Fruit fly (Drosophila melanogaster) whole organism, embryonic: Measurements from ENCODE around the gene bi.
A peak's percentile ranks its signal among the peaks of the same experiment; 100 is the strongest.

Experiments used
- Abd-B ChIP-seq: fragments of 200-800 bp; sonication (Bioruptor generic); optimal IDR thresholded peaks from 2 replicates; lab custom pipeline; 2018; ENCODE audit warnings: missing biosample characterization, mild to moderate bottlenecking, missing genetic modification characterization, moderate library complexity
- Aef1 ChIP-seq: fragments of 200-800 bp; sonication (Bioruptor generic); IDR thresholded peaks from 3 replicates; pipeline ENCODE4 v1.3.6; 2022; ENCODE audit warnings: missing biosample characterization, missing genetic modification characterization
- Blimp-1 ChIP-seq: fragments of 200-800 bp; sonication (Bioruptor generic); optimal IDR thresholded peaks from 3 replicates; lab custom pipeline; 2018; ENCODE audit warnings: missing biosample characterization, missing genetic modification characterization, mild to moderate bottlenecking, moderate library complexity, missing genetic modification reagents
- CG10959 ChIP-seq: fragments of 200-800 bp; sonication (Bioruptor generic); IDR thresholded peaks from 2 replicates; pipeline ENCODE4 v1.3.6; 2022; ENCODE audit warnings: missing biosample characterization, missing genetic modification characterization
- CG11723 ChIP-seq: fragments of 200-800 bp; sonication (Bioruptor generic); optimal IDR thresholded peaks from 2 replicates; lab custom pipeline; 2017; ENCODE audit warnings: missing biosample characterization, mild to moderate bottlenecking, missing genetic modification characterization
- CG13775 ChIP-seq: fragments of 200-800 bp; sonication (Bioruptor generic); optimal IDR thresholded peaks from 3 replicates; lab custom pipeline; 2017; ENCODE audit warnings: missing biosample characterization, mild to moderate bottlenecking, missing genetic modification characterization
- CG14014 ChIP-seq: fragments of 200-800 bp; sonication (Bioruptor generic); IDR thresholded peaks from 2 replicates; pipeline ENCODE4 v1.3.6; 2022; ENCODE audit warnings: missing biosample characterization, missing genetic modification characterization
- CG15269 ChIP-seq: fragments of 200-800 bp; sonication (Bioruptor generic); optimal IDR thresholded peaks from 2 replicates; lab custom pipeline; 2018; ENCODE audit warnings: missing biosample characterization, mild to moderate bottlenecking, missing genetic modification characterization, moderate library complexity
- CG17359 ChIP-seq: fragments of 200-800 bp; sonication (Bioruptor generic); optimal IDR thresholded peaks from 3 replicates; lab custom pipeline; 2018; ENCODE audit warnings: missing biosample characterization, mild to moderate bottlenecking, missing genetic modification characterization, moderate library complexity
- CG2116 ChIP-seq: fragments of 200-800 bp; sonication (Bioruptor generic); optimal IDR thresholded peaks from 3 replicates; lab custom pipeline; 2018; ENCODE audit warnings: missing biosample characterization, mild to moderate bottlenecking, missing genetic modification characterization
- CG2199 ChIP-seq: fragments of 200-800 bp; sonication (Bioruptor generic); IDR thresholded peaks from 3 replicates; pipeline ENCODE4 v1.3.6; 2022; ENCODE audit warnings: missing biosample characterization, missing genetic modification characterization
- CG31365 ChIP-seq: fragments of 200-800 bp; sonication (Bioruptor generic); optimal IDR thresholded peaks from 2 replicates; lab custom pipeline; 2018; ENCODE audit warnings: missing biosample characterization, mild to moderate bottlenecking, missing genetic modification characterization
- CG31441 ChIP-seq: fragments of 200-800 bp; sonication (Bioruptor generic); IDR thresholded peaks from 2 replicates; pipeline ENCODE4 v1.3.6; 2022; ENCODE audit warnings: missing biosample characterization, missing genetic modification characterization
- CG34422 ChIP-seq: fragments of 200-800 bp; sonication (Bioruptor generic); IDR thresholded peaks from 3 replicates; pipeline ENCODE4 v1.3.6; 2022; ENCODE audit warnings: missing biosample characterization, missing genetic modification characterization
- CG4404 ChIP-seq: fragments of 200-800 bp; sonication (Bioruptor generic); IDR thresholded peaks from 2 replicates; pipeline ENCODE4 v1.3.6; 2022; ENCODE audit warnings: missing biosample characterization, missing genetic modification characterization
- CG4617 ChIP-seq: fragments of 200-800 bp; sonication (Bioruptor generic); optimal IDR thresholded peaks from 3 replicates; lab custom pipeline; 2016; ENCODE audit warnings: missing biosample characterization, missing genetic modification characterization, borderline replicate concordance
- CG4854 ChIP-seq: fragments of 200-800 bp; sonication (Bioruptor generic); optimal IDR thresholded peaks from 2 replicates; lab custom pipeline; 2016; ENCODE audit warnings: missing biosample characterization, missing genetic modification characterization, inconsistent platforms
- CG6175 ChIP-seq: fragments of 200-800 bp; sonication (Bioruptor generic); IDR thresholded peaks from 3 replicates; pipeline ENCODE4 v1.3.6; 2022; ENCODE audit warnings: missing biosample characterization, missing genetic modification characterization
- CG7357 ChIP-seq: fragments of 200-800 bp; sonication (Bioruptor generic); IDR thresholded peaks from 3 replicates; pipeline ENCODE4 v1.3.6; 2022; ENCODE audit warnings: missing biosample characterization, missing genetic modification characterization
- CG9797 ChIP-seq: fragments of 200-800 bp; sonication (Bioruptor generic); optimal IDR thresholded peaks from 3 replicates; lab custom pipeline; 2018; ENCODE audit warnings: missing biosample characterization, mild to moderate bottlenecking, missing genetic modification characterization
- CG9817 ChIP-seq: fragments of 200-800 bp; sonication (Bioruptor generic); optimal IDR thresholded peaks from 2 replicates; lab custom pipeline; 2018; ENCODE audit warnings: missing biosample characterization, mild to moderate bottlenecking, missing genetic modification characterization, moderate library complexity
- CoRest ChIP-seq: fragments of 200-800 bp; sonication (Bioruptor generic); optimal IDR thresholded peaks from 3 replicates; lab custom pipeline; 2018; ENCODE audit warnings: missing biosample characterization, mild to moderate bottlenecking, missing genetic modification characterization, moderate library complexity
- D ChIP-seq, 2 experiments: fragments of 200-800 bp in 1 of 2; fragments of >200 bp in 1 of 2; sonication (Bioruptor generic) in 1 of 2; optimal IDR thresholded peaks; 2 replicates in 1 of 2; 3 replicates in 1 of 2; lab custom pipeline; 2017; ENCODE audit warnings: mild to moderate bottlenecking in 1 of 2, missing biosample characterization in 1 of 2, missing genetic modification characterization in 1 of 2, missing genetic modification reagents in 1 of 2
- Dfd ChIP-seq, 2 experiments: fragments of >200 bp; optimal IDR thresholded peaks; 2 replicates each; lab custom pipeline; 2017; ENCODE audit warnings: missing biosample characterization in 2 of 2, missing genetic modification characterization in 2 of 2
- Drgx ChIP-seq: fragments of 200-800 bp; sonication (Bioruptor generic); IDR thresholded peaks from 2 replicates; pipeline ENCODE4 v1.3.6; 2022; ENCODE audit warnings: missing biosample characterization, missing genetic modification characterization
- Eip74EF ChIP-seq, 2 experiments: fragments of 200-800 bp in 1 of 2; fragments of >200 bp in 1 of 2; sonication (Bioruptor generic) in 1 of 2; optimal IDR thresholded peaks; 2 replicates each; lab custom pipeline; 2017 to 2019; ENCODE audit warnings: missing biosample characterization in 2 of 2, missing genetic modification characterization in 2 of 2, mild to moderate bottlenecking in 1 of 2, moderate library complexity in 1 of 2
- HmgD ChIP-seq: fragments of 200-800 bp; sonication (Bioruptor generic); optimal IDR thresholded peaks from 3 replicates; lab custom pipeline; 2016; ENCODE audit warnings: missing biosample characterization, missing genetic modification characterization
- Hr39 ChIP-seq: fragments of >200 bp; optimal IDR thresholded peaks from 2 replicates; lab custom pipeline; 2017
- Meics ChIP-seq: fragments of 200-800 bp; sonication (Bioruptor generic); optimal IDR thresholded peaks from 2 replicates; lab custom pipeline; 2017; ENCODE audit warnings: missing biosample characterization, mild to moderate bottlenecking, missing genetic modification characterization
- Mrtf ChIP-seq: fragments of 200-800 bp; sonication (Bioruptor generic); IDR thresholded peaks from 3 replicates; pipeline ENCODE4 v1.3.6; 2022; ENCODE audit warnings: missing biosample characterization, missing genetic modification characterization
- NK7.1 ChIP-seq: fragments of 200-800 bp; sonication (Bioruptor generic); optimal IDR thresholded peaks from 3 replicates; lab custom pipeline; 2016; ENCODE audit warnings: missing biosample characterization, missing genetic modification characterization
- Pdp1 ChIP-seq, 2 experiments: fragments of 200-800 bp; sonication (Bioruptor generic); optimal IDR thresholded peaks; 3 replicates each; lab custom pipeline; 2016; ENCODE audit warnings: missing biosample characterization in 2 of 2, missing genetic modification characterization in 2 of 2, mild to moderate bottlenecking in 1 of 2, moderate library complexity in 1 of 2
- Sox100B ChIP-seq: fragments of 200-800 bp; sonication (Bioruptor generic); optimal IDR thresholded peaks from 3 replicates; lab custom pipeline; 2018; ENCODE audit warnings: missing biosample characterization, mild to moderate bottlenecking, missing genetic modification characterization
- Sox102F ChIP-seq: fragments of 200-800 bp; sonication (Bioruptor generic); optimal IDR thresholded peaks from 2 replicates; lab custom pipeline; 2018; ENCODE audit warnings: missing biosample characterization, mild to moderate bottlenecking, missing genetic modification characterization, moderate library complexity
- TFAM ChIP-seq: fragments of 200-800 bp; sonication (Bioruptor generic); optimal IDR thresholded peaks from 2 replicates; lab custom pipeline; 2017; ENCODE audit warnings: missing biosample characterization, missing genetic modification characterization, inconsistent platforms
- Vsx1 ChIP-seq: fragments of 200-800 bp; sonication (Bioruptor generic); optimal IDR thresholded peaks from 2 replicates; lab custom pipeline; 2017; ENCODE audit warnings: missing biosample characterization, mild to moderate bottlenecking, missing genetic modification characterization, missing genetic modification reagents
- Xbp1 ChIP-seq: fragments of 200-800 bp; sonication (Bioruptor generic); optimal IDR thresholded peaks from 3 replicates; lab custom pipeline; 2016; ENCODE audit warnings: missing biosample characterization, mild to moderate bottlenecking, missing genetic modification characterization
- Xrp1 ChIP-seq: fragments of 200-800 bp; sonication (Bioruptor generic); IDR thresholded peaks from 2 replicates; pipeline ENCODE4 v1.3.6; 2022; ENCODE audit warnings: missing biosample characterization, missing genetic modification characterization
- dan ChIP-seq: fragments of 200-800 bp; sonication (Bioruptor generic); IDR thresholded peaks from 2 replicates; pipeline ENCODE4 v1.3.6; 2022; ENCODE audit warnings: missing biosample characterization, missing genetic modification characterization
- dm ChIP-seq: fragments of 200-800 bp; sonication (Bioruptor generic); optimal IDR thresholded peaks from 3 replicates; lab custom pipeline; 2016; ENCODE audit warnings: missing biosample characterization, missing genetic modification characterization
- dmrt11E ChIP-seq: fragments of 200-800 bp; sonication (Bioruptor generic); optimal IDR thresholded peaks from 3 replicates; lab custom pipeline; 2018; ENCODE audit warnings: missing biosample characterization, mild to moderate bottlenecking, missing genetic modification characterization, moderate library complexity
- fd96Cb ChIP-seq: fragments of 200-800 bp; sonication (Bioruptor generic); optimal IDR thresholded peaks from 2 replicates; lab custom pipeline; 2018; ENCODE audit warnings: missing biosample characterization, mild to moderate bottlenecking, missing genetic modification characterization, moderate library complexity
- gsb-n ChIP-seq: fragments of 200-800 bp; sonication (Bioruptor generic); optimal IDR thresholded peaks from 3 replicates; lab custom pipeline; 2018; ENCODE audit warnings: missing biosample characterization, mild to moderate bottlenecking, missing genetic modification characterization
- gt ChIP-seq: fragments of 200-800 bp; sonication (Bioruptor generic); IDR thresholded peaks from 2 replicates; pipeline ENCODE4 v1.3.6; 2022; ENCODE audit warnings: missing biosample characterization, missing genetic modification characterization
- ken ChIP-seq: fragments of 200-800 bp; sonication (Bioruptor generic); IDR thresholded peaks from 3 replicates; pipeline ENCODE4 v1.3.6; 2022; ENCODE audit warnings: missing biosample characterization, missing genetic modification characterization
- nom ChIP-seq: fragments of 200-800 bp; sonication (Bioruptor generic); optimal IDR thresholded peaks from 2 replicates; lab custom pipeline; 2017; ENCODE audit warnings: missing biosample characterization, missing genetic modification characterization, mild to moderate bottlenecking, moderate library complexity, missing genetic modification reagents
- pnt ChIP-seq: fragments of 200-800 bp; sonication (Bioruptor generic); optimal IDR thresholded peaks from 3 replicates; lab custom pipeline; 2016; ENCODE audit warnings: missing biosample characterization, missing genetic modification characterization
- rib ChIP-seq: fragments of 200-800 bp; sonication (Bioruptor generic); IDR thresholded peaks from 2 replicates; pipeline ENCODE4 v1.3.6; 2022; ENCODE audit warnings: missing biosample characterization, missing genetic modification characterization
- sqz ChIP-seq: fragments of 200-800 bp; sonication (Bioruptor generic); optimal IDR thresholded peaks from 3 replicates; lab custom pipeline; 2018; ENCODE audit warnings: missing biosample characterization, mild to moderate bottlenecking, missing genetic modification characterization
- stwl ChIP-seq: fragments of 200-800 bp; sonication (Bioruptor generic); optimal IDR thresholded peaks from 3 replicates; lab custom pipeline; 2018; ENCODE audit warnings: missing biosample characterization, mild to moderate bottlenecking, missing genetic modification characterization, moderate library complexity

bi gene

dm6 chrX:4446009-4446408 is 33.4 kb downstream of the bi start (continued):
- TF ChIP-seq ken = peak; percentile 72
- peak; percentile 75 for TF ChIP-seq dmrt11E (tag; lab: Kevin White, UChicago)
- TF ChIP-seq gsb-n (tag; lab: Kevin White, UChicago) = peak; percentile 58
- peak; percentile 69 for TF ChIP-seq CG31441 (GFP tag; lab: Robert Waterston, UW)
- TF ChIP-seq dan (GFP tag; lab: Robert Waterston, UW) = no peak
- TF ChIP-seq CG4404 (GFP tag; lab: Robert Waterston, UW) = peak; percentile 58
- peak; percentile 20 for TF ChIP-seq dm (GFP tag; lab: Kevin White, UChicago)
- TF ChIP-seq CG34422 (GFP tag; lab: Robert Waterston, UW) = peak; percentile 62; the same call in 2 of the 3 replicates
- TF ChIP-seq gt (GFP tag; lab: Robert Waterston, UW) = no peak
- no peak for TF ChIP-seq D (optimal IDR thresholded peaks at IDR 0.05; lab: Kevin White, UChicago)
- peak; percentile 34 for TF ChIP-seq D (GFP tag; optimal IDR thresholded peaks at IDR 0.05; lab: Kevin White, UChicago)
- peak; percentile 71 for TF ChIP-seq CG9817
- peak; percentile 60 for TF ChIP-seq CG17359 (tag; lab: Kevin White, UChicago)
- TF ChIP-seq Drgx (GFP tag; lab: Robert Waterston, UW) = no peak
- TF ChIP-seq NK7.1 (GFP tag; lab: Kevin White, UChicago) = peak; percentile 37
- peak; percentile 50 for TF ChIP-seq Sox100B (GFP tag; lab: Kevin White, UChicago)
- 0 out of 2 replicates have a peak, but pooled peaks have one; percentile 29 for TF ChIP-seq rib (GFP tag; lab: Robert Waterston, UW)
- TF ChIP-seq Meics (GFP tag; lab: Kevin White, UChicago) = peak; percentile 65
- no peak for TF ChIP-seq Dfd (GFP tag; optimal IDR thresholded peaks at IDR 0.05; lab: Kevin White, UChicago)
- TF ChIP-seq fd96Cb (tag; lab: Kevin White, UChicago) = peak; percentile 75
- TF ChIP-seq Hr39 = no peak
- no peak for TF ChIP-seq pnt
- TF ChIP-seq CG9797 (GFP tag; lab: Kevin White, UChicago) = no peak
- peak; percentile 35 for TF ChIP-seq CG11723
- TF ChIP-seq stwl (tag; lab: Kevin White, UChicago) = no peak
- TF ChIP-seq Sox102F = peak; percentile 72
- TF ChIP-seq CG6175 (GFP tag; lab: Robert Waterston, UW) = peak; percentile 47; the same call in 1 of the 3 replicates
- TF ChIP-seq CG13775 (GFP tag; lab: Kevin White, UChicago) = peak; percentile 42
- no peak for TF ChIP-seq TFAM (GFP tag; lab: Kevin White, UChicago)
- peak; percentile 3 for TF ChIP-seq CG4854
- peak; percentile 10 for TF ChIP-seq CG31365
- peak; percentile 63; the same call in 2 of the 3 replicates for TF ChIP-seq Mrtf (GFP tag; lab: Robert Waterston, UW)
- peak; percentile 15 to 74 for TF ChIP-seq Pdp1 (GFP tag; optimal IDR thresholded peaks at IDR 0.05; lab: Kevin White, UChicago)
- no peak for TF ChIP-seq HmgD
- TF ChIP-seq Blimp-1 = peak; percentile 63
- TF ChIP-seq CG2199 = 0 out of 3 replicates have a peak, but pooled peaks have one; percentile 35
- TF ChIP-seq Xbp1 (GFP tag; lab: Kevin White, UChicago) = peak; percentile 70
- TF ChIP-seq Aef1 (GFP tag; lab: Robert Waterston, UW) = peak; percentile 81
- no peak for TF ChIP-seq CG2116 (GFP tag; lab: Kevin White, UChicago)
- no peak for TF ChIP-seq CG15269 (tag; lab: Kevin White, UChicago)
- TF ChIP-seq Vsx1 = no peak
- TF ChIP-seq CG7357 (GFP tag; lab: Robert Waterston, UW) = peak; percentile 68
- no peak for TF ChIP-seq Eip74EF (GFP tag; optimal IDR thresholded peaks at IDR 0.05; lab: Kevin White, UChicago)
- TF ChIP-seq CoRest (tag; lab: Kevin White, UChicago) = peak; percentile 83
- TF ChIP-seq CG10959 = peak; percentile 66
- no peak for TF ChIP-seq nom (GFP tag; lab: Kevin White, UChicago)
- TF ChIP-seq CG14014 (GFP tag; lab: Robert Waterston, UW) = peak; percentile 79
- TF ChIP-seq sqz (GFP tag; lab: Kevin White, UChicago) = peak; percentile 40
- peak; percentile 62 for TF ChIP-seq Abd-B (GFP tag; lab: Kevin White, UChicago)
- TF ChIP-seq Xrp1 (GFP tag; lab: Robert Waterston, UW) = peak; percentile 85
- TF ChIP-seq CG4617 (GFP tag; lab: Kevin White, UChicago) = peak; percentile 7
